Worm (Caenorhabditis elegans) whole organism, L3 larva: ENCODE measurements around the gene ins-23.
"Not testable (repeated sequence)": the region's sequence is repeated elsewhere in the genome, so short reads cannot be mapped to it uniquely, and the experiment has no call there.

ENCODE experiments used
- ZK546.5 ChIP-seq: sonication (generic microtip); optimal IDR thresholded peaks from 2 replicates; lab custom pipeline; 2017; ENCODE audit warnings: missing biosample characterization, missing genetic modification characterization
- aly-2 ChIP-seq: fragments of 150-350 bp; optimal IDR thresholded peaks from 2 replicates; lab custom pipeline; 2014; ENCODE audit warnings: missing biosample characterization, missing genetic modification characterization
- ceh-82 ChIP-seq: fragments of 150-350 bp; optimal IDR thresholded peaks from 2 replicates; lab custom pipeline; 2014; ENCODE audit warnings: missing biosample characterization, missing genetic modification characterization
- ceh-9 ChIP-seq: sonication (generic microtip); optimal IDR thresholded peaks from 2 replicates; lab custom pipeline; 2018; ENCODE audit warnings: missing biosample characterization, missing genetic modification characterization
- daf-12 ChIP-seq: fragments of 150-350 bp; optimal IDR thresholded peaks from 2 replicates; lab custom pipeline; 2014; ENCODE audit warnings: missing biosample characterization, missing genetic modification reagents, missing genetic modification characterization
- egl-5 ChIP-seq: fragments of 150-350 bp; optimal IDR thresholded peaks from 2 replicates; lab custom pipeline; 2017; ENCODE audit warnings: missing biosample characterization, missing genetic modification reagents, missing genetic modification characterization, inconsistent platforms
- elt-1 ChIP-seq: fragments of 150-350 bp; optimal IDR thresholded peaks from 2 replicates; lab custom pipeline; 2014; ENCODE audit warnings: missing biosample characterization, missing genetic modification characterization
- elt-2 ChIP-seq: sonication (generic microtip); optimal IDR thresholded peaks from 2 replicates; lab custom pipeline; 2016; ENCODE audit warnings: missing genetic modification reagents, mild to moderate bottlenecking, missing genetic modification characterization, missing compliant biosample characterization
- eor-1 ChIP-seq, 2 experiments: fragments of 150-350 bp; optimal IDR thresholded peaks; 2 replicates each; lab custom pipeline; 2014 to 2018; ENCODE audit warnings: missing biosample characterization in 2 of 2, missing genetic modification characterization in 2 of 2
- fkh-10 ChIP-seq: sonication (generic microtip); optimal IDR thresholded peaks from 2 replicates; lab custom pipeline; 2017; ENCODE audit warnings: missing biosample characterization, missing genetic modification reagents, missing genetic modification characterization
- fkh-2 ChIP-seq: fragments of 150-350 bp; optimal IDR thresholded peaks from 2 replicates; lab custom pipeline; 2014; ENCODE audit warnings: missing biosample characterization, missing genetic modification reagents, missing genetic modification characterization
- fos-1 ChIP-seq: fragments of 150-350 bp; optimal IDR thresholded peaks from 2 replicates; lab custom pipeline; 2014; ENCODE audit warnings: missing biosample characterization, missing genetic modification characterization
- jun-1 ChIP-seq: fragments of 150-350 bp; optimal IDR thresholded peaks from 2 replicates; lab custom pipeline; 2014; ENCODE audit warnings: missing biosample characterization, missing genetic modification reagents, missing genetic modification characterization
- lin-15B ChIP-seq: fragments of 150-350 bp; optimal IDR thresholded peaks from 2 replicates; lab custom pipeline; 2014; ENCODE audit warnings: missing biosample characterization, missing genetic modification characterization
- lin-39 ChIP-seq: fragments of 150-350 bp; optimal IDR thresholded peaks from 2 replicates; lab custom pipeline; 2018; ENCODE audit warnings: missing biosample characterization, missing genetic modification reagents, missing genetic modification characterization
- mdl-1 ChIP-seq: fragments of 150-350 bp; optimal IDR thresholded peaks from 2 replicates; lab custom pipeline; 2014; ENCODE audit warnings: missing biosample characterization, missing genetic modification characterization
- mml-1 ChIP-seq: fragments of 150-350 bp; sonication (generic microtip); optimal IDR thresholded peaks from 3 replicates; lab custom pipeline; 2014; ENCODE audit warnings: missing biosample characterization, missing genetic modification characterization
- nfya-1 ChIP-seq: sonication (generic microtip); optimal IDR thresholded peaks from 2 replicates; lab custom pipeline; 2017; ENCODE audit warnings: missing genetic modification characterization, mild to moderate bottlenecking, missing compliant biosample characterization, antibody characterized with exemption, moderate library complexity; ENCODE audit not compliant: insufficient read depth
- nhr-11 ChIP-seq: fragments of 150-350 bp; optimal IDR thresholded peaks from 2 replicates; lab custom pipeline; 2014; ENCODE audit warnings: missing biosample characterization, missing genetic modification characterization
- nhr-237 ChIP-seq: fragments of 150-350 bp; optimal IDR thresholded peaks from 2 replicates; lab custom pipeline; 2014; ENCODE audit warnings: missing biosample characterization, missing genetic modification characterization
- nhr-43 ChIP-seq: sonication (generic microtip); optimal IDR thresholded peaks from 2 replicates; lab custom pipeline; 2016; ENCODE audit warnings: mild to moderate bottlenecking, missing genetic modification characterization, missing compliant biosample characterization; ENCODE audit not compliant: poor library complexity, severe bottlenecking
- pha-4 ChIP-seq: fragments of 150-350 bp; optimal IDR thresholded peaks from 2 replicates; lab custom pipeline; 2014; ENCODE audit warnings: missing biosample characterization, missing genetic modification reagents, missing genetic modification characterization
- pqm-1 ChIP-seq: fragments of 150-350 bp; optimal IDR thresholded peaks from 2 replicates; lab custom pipeline; 2017; ENCODE audit warnings: missing biosample characterization, missing genetic modification characterization, inconsistent platforms
- sea-2 ChIP-seq: fragments of 150-350 bp; sonication (generic microtip); optimal IDR thresholded peaks from 4 replicates; lab custom pipeline; 2014; ENCODE audit warnings: missing biosample characterization, missing genetic modification reagents, missing genetic modification characterization
- skn-1 ChIP-seq: fragments of 150-350 bp; optimal IDR thresholded peaks from 2 replicates; lab custom pipeline; 2014; ENCODE audit warnings: missing biosample characterization, missing genetic modification characterization
- snpc-4 ChIP-seq: fragments of 150-350 bp; optimal IDR thresholded peaks from 2 replicates; lab custom pipeline; 2014; ENCODE audit warnings: missing biosample characterization, missing genetic modification characterization
- tbx-2 ChIP-seq: sonication (generic microtip); optimal IDR thresholded peaks from 2 replicates; lab custom pipeline; 2016; ENCODE audit warnings: mild to moderate bottlenecking, missing genetic modification characterization, missing compliant biosample characterization
- unc-62 ChIP-seq: fragments of 150-350 bp; sonication (generic microtip); optimal IDR thresholded peaks from 4 replicates; lab custom pipeline; 2014; ENCODE audit warnings: missing biosample characterization, missing genetic modification reagents, missing genetic modification characterization
- ztf-11 ChIP-seq: fragments of 150-350 bp; optimal IDR thresholded peaks from 2 replicates; lab custom pipeline; 2014; ENCODE audit warnings: missing biosample characterization, missing genetic modification characterization
- ztf-4 ChIP-seq: fragments of 150-350 bp; optimal IDR thresholded peaks from 2 replicates; lab custom pipeline; 2014; ENCODE audit warnings: missing biosample characterization, missing genetic modification characterization

The ins-23 gene

DNA sequence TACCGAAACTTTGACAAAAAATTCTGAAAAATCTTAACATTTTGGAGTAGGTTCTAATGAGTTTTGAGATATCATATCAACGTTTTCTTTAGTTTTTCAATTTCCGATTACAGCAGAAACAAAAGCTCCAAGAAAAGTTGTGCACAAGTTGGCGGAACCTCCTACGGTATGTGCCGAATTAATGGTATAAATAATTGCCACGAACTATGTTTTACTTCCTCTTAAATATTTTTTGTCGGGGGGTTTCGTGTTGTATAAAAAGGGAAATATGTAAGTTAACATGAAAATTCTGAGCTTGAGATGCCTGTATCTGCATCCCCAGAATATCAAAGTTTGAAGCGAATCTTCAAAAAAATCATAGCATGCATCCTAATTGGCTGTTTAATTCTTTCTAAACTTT, 5.8 kb downstream of the ins-23 start, which contains the start of gene M04D8.8:
TSS of gene M04D8.8 (plus strand) at position 301 of the 400 bp plus-strand sequence.
- TF ChIP-seq mdl-1 (tag; lab: Kevin White, UChicago), result no peak
- no peak for TF ChIP-seq aly-2
- no peak for TF ChIP-seq pha-4 (tag; lab: Kevin White, UChicago)

DNA sequence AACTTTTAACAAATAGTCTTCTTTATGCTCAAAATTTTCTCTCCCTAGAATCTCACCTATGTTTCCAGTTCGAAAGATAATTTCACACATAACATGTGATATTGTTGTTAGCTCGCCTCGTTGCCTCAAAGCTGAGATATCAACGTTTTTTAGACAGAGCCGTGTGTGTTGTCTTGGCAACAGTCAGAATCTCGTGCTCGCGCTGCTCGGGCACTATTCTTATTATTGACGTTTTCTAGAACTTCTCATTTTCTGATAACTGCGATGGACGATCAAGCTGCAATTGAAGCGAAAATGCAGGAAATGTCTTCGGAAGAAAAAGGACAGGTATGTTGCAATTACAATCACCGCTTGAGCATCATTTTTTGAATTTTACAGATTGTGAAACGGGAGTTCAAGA, 7.7 kb downstream of the ins-23 start, which contains the start of gene xbx-3:
TSS of gene xbx-3 (plus strand) at position 163 of the 400 bp plus-strand sequence.
- TF ChIP-seq sea-2 (no peak), ztf-11 (no peak), nhr-43 (tag; lab: Kevin White, UChicago) (no peak), snpc-4 (tag; lab: Kevin White, UChicago) (no peak), eor-1 (tag; optimal IDR thresholded peaks at IDR 0.05; lab: Kevin White, UChicago) (no peak), skn-1 (no peak), nhr-11 (tag; lab: Kevin White, UChicago) (peak; percentile 79), egl-5 (tag; lab: Kevin White, UChicago) (no peak)

DNA sequence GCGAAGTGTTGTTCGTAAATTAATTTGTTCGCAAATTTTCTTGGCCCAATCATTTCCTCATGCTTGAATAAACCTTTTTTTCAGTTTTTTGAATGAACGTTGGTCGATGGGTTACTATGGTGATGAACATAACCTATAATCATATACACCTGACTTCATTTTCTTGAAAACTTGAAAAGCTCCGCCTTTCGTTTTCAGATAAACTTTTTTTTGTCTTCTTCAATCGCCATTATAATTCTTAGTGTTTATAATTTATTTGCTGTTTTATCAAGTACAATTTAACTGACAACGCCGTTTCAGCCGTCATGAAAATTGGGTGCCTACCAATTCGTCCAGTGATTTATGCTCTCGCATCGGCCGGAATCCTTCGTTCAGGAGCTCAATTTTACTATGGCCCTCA, 9.1 kb downstream of the ins-23 start, which contains the start of gene M04D8.7:
TSS of gene M04D8.7 (plus strand) at position 301 of the 400 bp plus-strand sequence.
- TF ChIP-seq daf-12 (tag; lab: Kevin White, UChicago) (no peak), elt-1 (tag; lab: Kevin White, UChicago) (no peak), lin-39 (tag; lab: Kevin White, UChicago) (no peak), ZK546.5 (tag; lab: Kevin White, UChicago) (no peak), ceh-9 (tag; lab: Kevin White, UChicago) (no peak), egl-5 (tag; lab: Kevin White, UChicago) (no peak), fkh-10 (GFP tag; lab: Kevin White, UChicago) (peak; percentile 1), fkh-2 (tag; lab: Kevin White, UChicago) (no peak)

DNA sequence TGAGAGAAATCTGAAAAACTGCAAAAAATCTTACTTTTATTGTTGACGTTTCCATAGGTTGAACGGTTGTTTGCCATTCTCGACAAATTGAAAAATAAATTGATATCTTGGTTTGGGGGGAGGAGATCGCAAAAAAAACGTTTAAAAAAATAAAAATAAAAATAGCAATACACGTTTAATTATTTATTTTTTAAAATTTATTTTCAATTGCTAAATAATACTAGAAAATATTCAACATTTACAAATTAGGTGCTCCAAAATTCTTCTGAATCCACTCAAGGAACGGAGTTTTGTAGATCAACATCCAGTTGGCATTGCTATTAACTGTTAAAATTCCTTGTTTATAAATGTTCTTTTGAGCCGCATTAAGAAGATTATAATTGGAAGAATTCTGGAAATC, 12.0 kb downstream of the ins-23 start, which contains the start of gene T16G12.7:
TSS of gene T16G12.7 (minus strand) at position 101 of the 400 bp plus-strand sequence.
- TF ChIP-seq elt-2, result no peak
- no peak for TF ChIP-seq jun-1
- no peak for TF ChIP-seq unc-62 (GFP tag; lab: Kevin White, UChicago)
- no peak for TF ChIP-seq nhr-43 (tag; lab: Kevin White, UChicago)
- TF ChIP-seq ceh-82 (tag; lab: Kevin White, UChicago), result no peak
- no peak for TF ChIP-seq sea-2
- no peak for TF ChIP-seq lin-15B
- no peak for TF ChIP-seq egl-5 (tag; lab: Kevin White, UChicago)
- no peak for TF ChIP-seq ztf-4 (tag; lab: Kevin White, UChicago)
- TF ChIP-seq fos-1 (tag; lab: Kevin White, UChicago), result no peak
- TF ChIP-seq mdl-1 (tag; lab: Kevin White, UChicago), result no peak
- TF ChIP-seq tbx-2 (tag; lab: Kevin White, UChicago), result no peak
- TF ChIP-seq mml-1, result no peak

DNA sequence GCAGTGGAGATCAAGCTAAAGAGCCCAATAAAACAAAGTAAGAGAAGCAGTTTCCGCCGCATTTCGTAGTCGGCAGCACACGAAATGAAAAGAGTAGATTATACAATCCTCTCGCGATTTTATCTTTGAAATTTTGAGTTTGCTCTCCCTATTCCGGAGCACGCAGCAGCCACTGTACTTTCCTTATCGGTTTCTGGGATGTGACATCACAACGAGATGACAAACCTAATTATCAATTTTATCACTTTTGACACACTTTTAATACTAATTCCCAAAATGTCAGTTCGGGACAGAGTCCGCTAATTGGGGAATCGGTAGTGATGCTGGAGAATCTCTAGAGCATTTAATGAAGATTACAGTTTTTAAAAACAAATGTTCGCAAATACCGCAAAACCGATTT, 21.6 kb downstream of the ins-23 start, which contains the start of gene T16G12.1:
TSS of gene T16G12.1 (minus strand) at position 176 of the 400 bp plus-strand sequence.
- no peak for TF ChIP-seq ztf-4 (tag; lab: Kevin White, UChicago)
- TF ChIP-seq unc-62 (GFP tag; lab: Kevin White, UChicago), result no peak
- TF ChIP-seq pqm-1 (tag; lab: Kevin White, UChicago), result peak; percentile 60
- TF ChIP-seq elt-2, result peak; percentile 82
- TF ChIP-seq nfya-1, result no peak
- TF ChIP-seq mml-1, result no peak

DNA sequence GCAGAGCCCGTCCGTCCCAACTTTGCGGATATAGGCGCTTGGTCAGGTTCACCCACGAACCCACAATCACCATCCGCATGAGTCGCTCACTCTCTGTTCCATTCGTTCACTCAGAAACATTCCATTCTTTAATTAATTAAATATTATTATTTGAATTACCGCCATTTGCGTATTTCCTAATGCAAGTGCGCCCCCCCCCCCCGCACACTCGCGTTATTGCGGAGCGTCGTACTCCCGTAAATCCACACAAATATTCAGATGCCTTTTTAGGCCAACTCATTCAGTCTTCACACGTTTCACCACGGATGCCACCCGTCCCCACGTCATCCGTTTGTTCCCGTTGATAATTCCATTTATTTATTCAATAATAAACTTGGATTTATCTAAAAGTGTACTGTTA, 22.3 kb downstream of the ins-23 start, which contains the start of gene T16G12.3:
TSS of gene T16G12.3 (plus strand) at position 301 of the 400 bp plus-strand sequence.
- TF ChIP-seq nhr-237; skn-1; egl-5 (tag; lab: Kevin White, UChicago): not testable (repeated sequence)
- TF ChIP-seq, all 47 proteins: peak for 0; not testable (repeated sequence) for 47
